Worm (Caenorhabditis elegans): ENCODE measurements around the gene twf-2.

- no peak for TF ChIP-seq him-1 (tag; optimal IDR thresholded peaks at IDR 0.05)
- no peak for TF ChIP-seq W03F9.2 (tag; optimal IDR thresholded peaks at IDR 0.05)
- no peak for TF ChIP-seq dao-5 (tag; optimal IDR thresholded peaks at IDR 0.05)
Measured at ce11 chrX:16480232-16480631, 34.2 kb downstream of the twf-2 start.
